Worm (Caenorhabditis elegans) whole organism, early embryonic: Measurements from ENCODE around the gene F11E6.4.

ENCODE experiments used
- B0310.2 ChIP-seq: sonication (generic microtip); optimal IDR thresholded peaks from 2 replicates; lab custom pipeline; 2016; ENCODE audit warnings: mild to moderate bottlenecking, missing genetic modification characterization, missing compliant biosample characterization
- F13C5.2 ChIP-seq: sonication (generic microtip); optimal IDR thresholded peaks from 2 replicates; lab custom pipeline; 2017; ENCODE audit warnings: mild to moderate bottlenecking, missing genetic modification characterization, inconsistent platforms, missing compliant biosample characterization
- aly-1 ChIP-seq: sonication (generic microtip); optimal IDR thresholded peaks from 2 replicates; lab custom pipeline; 2016; ENCODE audit warnings: missing genetic modification characterization, missing compliant biosample characterization
- ama-1 ChIP-seq: fragments of 150-350 bp; optimal IDR thresholded peaks from 2 replicates; lab custom pipeline; 2014
- ceh-13 ChIP-seq: fragments of 200-800 bp; sonication (Bioruptor generic); optimal IDR thresholded peaks from 2 replicates; lab custom pipeline; 2018; ENCODE audit warnings: mild to moderate bottlenecking, missing genetic modification characterization, missing compliant biosample characterization
- ceh-36 ChIP-seq: sonication (generic microtip); optimal IDR thresholded peaks from 2 replicates; lab custom pipeline; 2016; ENCODE audit warnings: missing genetic modification characterization, inconsistent platforms, missing compliant biosample characterization
- ets-7 ChIP-seq: sonication (generic microtip); optimal IDR thresholded peaks from 2 replicates; lab custom pipeline; 2016; ENCODE audit warnings: missing genotype, missing genetic modification characterization, missing compliant biosample characterization
- flt-1 ChIP-seq: fragments of 200-800 bp; sonication (Bioruptor generic); IDR thresholded peaks from 2 replicates; pipeline ENCODE4 v1.3.6; 2022; ENCODE audit warnings: missing genetic modification characterization, missing compliant biosample characterization
- hmbx-1 ChIP-seq: sonication (generic microtip); optimal IDR thresholded peaks from 2 replicates; lab custom pipeline; 2016; ENCODE audit warnings: mild to moderate bottlenecking, missing genetic modification characterization, missing compliant biosample characterization
- hmg-4 ChIP-seq: fragments of 200-800 bp; sonication (Bioruptor generic); optimal IDR thresholded peaks from 2 replicates; lab custom pipeline; 2018; ENCODE audit warnings: mild to moderate bottlenecking, missing genetic modification characterization, missing compliant biosample characterization
- hnd-1 ChIP-seq: sonication (generic microtip); optimal IDR thresholded peaks from 2 replicates; lab custom pipeline; 2016; ENCODE audit warnings: missing genetic modification characterization, missing compliant biosample characterization
- pes-1 ChIP-seq: fragments of 200-800 bp; sonication (Bioruptor generic); IDR thresholded peaks from 2 replicates; pipeline ENCODE4 v1.3.6; 2022; ENCODE audit warnings: missing genetic modification reagents, missing genetic modification characterization, missing compliant biosample characterization
- scrt-1 ChIP-seq: fragments of 200-800 bp; sonication (Bioruptor generic); IDR thresholded peaks from 2 replicates; pipeline ENCODE4 v1.3.6; 2022; ENCODE audit warnings: missing genetic modification characterization, missing compliant biosample characterization
- sea-1 ChIP-seq: fragments of 200-800 bp; sonication (Bioruptor generic); conservative IDR thresholded peaks from 2 replicates; pipeline ENCODE4 v1.3.6; 2022; ENCODE audit warnings: missing genetic modification characterization, missing compliant biosample characterization
- tbx-11 ChIP-seq: fragments of 200-800 bp; sonication (Bioruptor generic); IDR thresholded peaks from 2 replicates; pipeline ENCODE4 v1.3.6; 2022; ENCODE audit warnings: missing genetic modification characterization, missing compliant biosample characterization
- tbx-37 ChIP-seq: fragments of 200-800 bp; sonication (Bioruptor generic); conservative IDR thresholded peaks from 2 replicates; pipeline ENCODE4 v1.3.6; 2022; ENCODE audit warnings: missing genetic modification reagents, missing genetic modification characterization, missing compliant biosample characterization
- tra-4 ChIP-seq: sonication (generic microtip); optimal IDR thresholded peaks from 2 replicates; lab custom pipeline; 2017; ENCODE audit warnings: missing genetic modification characterization, missing compliant biosample characterization

Gene F11E6.4

ce11 chrIV:17453200-17453599 is 17.0 kb downstream of the F11E6.4 start:
- no peak for TF ChIP-seq hmbx-1 (tag; lab: Kevin White, UChicago)
- no peak for TF ChIP-seq hnd-1 (tag; lab: Kevin White, UChicago)
- TF ChIP-seq hmg-4 (GFP tag; lab: Kevin White, UChicago), result no peak
- no peak for TF ChIP-seq pes-1
- TF ChIP-seq F13C5.2, result no peak
- TF ChIP-seq tbx-11 (GFP tag; lab: Robert Waterston, UW), result no peak
- TF ChIP-seq tbx-37 (GFP tag; lab: Robert Waterston, UW), result no peak
- no peak for TF ChIP-seq sea-1
- TF ChIP-seq flt-1 (GFP tag; lab: Robert Waterston, UW), result no peak

- no peak for TF ChIP-seq pes-1
- no peak for TF ChIP-seq scrt-1 (GFP tag; lab: Robert Waterston, UW)
- TF ChIP-seq ceh-13 (GFP tag; lab: Kevin White, UChicago), result no peak
- no peak for TF ChIP-seq ets-7 (tag; lab: Kevin White, UChicago)
- TF ChIP-seq hmbx-1 (tag; lab: Kevin White, UChicago), result no peak
- TF ChIP-seq tbx-37 (GFP tag; lab: Robert Waterston, UW), result no peak
- no peak for TF ChIP-seq tbx-11 (GFP tag; lab: Robert Waterston, UW)
- no peak for TF ChIP-seq flt-1 (GFP tag; lab: Robert Waterston, UW)
- no peak for TF ChIP-seq hnd-1 (tag; lab: Kevin White, UChicago)
- TF ChIP-seq aly-1 (tag; lab: Kevin White, UChicago), result no peak
- no peak for TF ChIP-seq ceh-36 (tag; lab: Kevin White, UChicago)
Measured at ce11 chrIV:17450443-17450842, 19.7 kb downstream of the F11E6.4 start, which contains the start of gene F11E6.8. F11E6.8 (minus strand) TSS chrIV:17450543.

- TF ChIP-seq tra-4 (tag; lab: Kevin White, UChicago), result no peak
- TF ChIP-seq tbx-11 (GFP tag; lab: Robert Waterston, UW), result no peak
- no peak for TF ChIP-seq flt-1 (GFP tag; lab: Robert Waterston, UW)
- no peak for TF ChIP-seq aly-1 (tag; lab: Kevin White, UChicago)
- TF ChIP-seq hnd-1 (tag; lab: Kevin White, UChicago), result no peak
- TF ChIP-seq ceh-13 (GFP tag; lab: Kevin White, UChicago), result no peak
- TF ChIP-seq ets-7 (tag; lab: Kevin White, UChicago), result no peak
- no peak for TF ChIP-seq hmbx-1 (tag; lab: Kevin White, UChicago)
- TF ChIP-seq tbx-37 (GFP tag; lab: Robert Waterston, UW), result no peak
- TF ChIP-seq hmg-4 (GFP tag; lab: Kevin White, UChicago), result no peak
- no peak for TF ChIP-seq B0310.2 (tag; lab: Kevin White, UChicago)
- TF ChIP-seq pes-1, result no peak
- no peak for TF ChIP-seq ceh-36 (tag; lab: Kevin White, UChicago)
- no peak for TF ChIP-seq F13C5.2
- TF ChIP-seq sea-1, result no peak
- TF ChIP-seq scrt-1 (GFP tag; lab: Robert Waterston, UW), result no peak
- TF ChIP-seq ama-1 (lab: Kevin White, UChicago), result no peak
Measured at ce11 chrIV:17448319-17448718, 21.8 kb downstream of the F11E6.4 start.

DNA sequence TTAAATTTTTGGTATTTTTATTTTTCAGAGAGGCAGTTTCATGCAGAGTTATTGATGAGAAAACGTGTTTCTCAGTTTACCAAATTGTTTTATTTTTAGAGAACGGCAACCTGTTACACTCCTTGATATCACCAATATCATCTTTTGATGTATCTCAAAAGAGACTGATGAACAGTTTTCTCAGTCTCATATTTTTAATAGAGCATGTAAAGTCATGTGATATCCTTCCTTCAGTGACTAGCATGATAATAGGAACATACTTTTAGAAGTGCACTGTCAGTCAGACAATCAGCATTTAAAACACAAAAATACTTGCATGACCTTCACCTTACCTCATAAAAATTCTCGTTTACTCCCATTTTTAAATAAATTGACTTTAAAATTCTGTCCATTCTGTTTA is 27.7 kb downstream of the F11E6.4 start, which contains the start of gene F11E6.11:
Gene F11E6.11 (plus strand): TSS at position 325 of the 400 bp plus-strand sequence.
- TF ChIP-seq ama-1 (lab: Kevin White, UChicago) (no peak), hmg-4 (GFP tag; lab: Kevin White, UChicago) (no peak), F13C5.2 (no peak), tra-4 (tag; lab: Kevin White, UChicago) (no peak)

DNA sequence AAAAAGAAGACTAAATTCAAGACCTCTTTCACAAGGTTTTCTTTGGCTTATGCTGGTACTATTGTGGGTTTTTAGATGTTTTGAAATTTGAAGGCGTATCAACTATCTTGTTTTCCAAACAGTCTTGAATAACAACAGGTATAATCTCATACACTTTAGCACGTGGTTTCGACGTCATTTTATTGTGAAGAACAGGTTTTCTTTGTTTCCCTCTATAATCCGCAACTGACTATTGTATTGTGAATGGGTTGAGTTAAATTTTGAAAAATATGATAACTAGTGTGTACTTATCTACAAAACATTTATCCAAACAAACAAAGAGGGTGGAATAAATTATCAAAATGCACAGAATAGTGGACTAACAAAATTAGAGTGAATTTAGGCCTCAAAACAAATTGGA is 28.9 kb downstream of the F11E6.4 start:
- no peak for TF ChIP-seq tra-4 (tag; lab: Kevin White, UChicago)
- TF ChIP-seq tbx-11 (GFP tag; lab: Robert Waterston, UW), result no peak
- no peak for TF ChIP-seq ceh-13 (GFP tag; lab: Kevin White, UChicago)
- no peak for TF ChIP-seq tbx-37 (GFP tag; lab: Robert Waterston, UW)
- TF ChIP-seq ama-1 (lab: Kevin White, UChicago), result no peak
- TF ChIP-seq pes-1, result no peak
- TF ChIP-seq ceh-36 (tag; lab: Kevin White, UChicago), result no peak
- TF ChIP-seq ets-7 (tag; lab: Kevin White, UChicago), result no peak
- TF ChIP-seq hnd-1 (tag; lab: Kevin White, UChicago), result no peak
- TF ChIP-seq flt-1 (GFP tag; lab: Robert Waterston, UW), result no peak
- TF ChIP-seq B0310.2 (tag; lab: Kevin White, UChicago), result no peak
- TF ChIP-seq hmg-4 (GFP tag; lab: Kevin White, UChicago), result no peak
- no peak for TF ChIP-seq scrt-1 (GFP tag; lab: Robert Waterston, UW)
- TF ChIP-seq sea-1, result no peak
- no peak for TF ChIP-seq hmbx-1 (tag; lab: Kevin White, UChicago)
- TF ChIP-seq F13C5.2, result no peak
- TF ChIP-seq aly-1 (tag; lab: Kevin White, UChicago), result no peak

DNA sequence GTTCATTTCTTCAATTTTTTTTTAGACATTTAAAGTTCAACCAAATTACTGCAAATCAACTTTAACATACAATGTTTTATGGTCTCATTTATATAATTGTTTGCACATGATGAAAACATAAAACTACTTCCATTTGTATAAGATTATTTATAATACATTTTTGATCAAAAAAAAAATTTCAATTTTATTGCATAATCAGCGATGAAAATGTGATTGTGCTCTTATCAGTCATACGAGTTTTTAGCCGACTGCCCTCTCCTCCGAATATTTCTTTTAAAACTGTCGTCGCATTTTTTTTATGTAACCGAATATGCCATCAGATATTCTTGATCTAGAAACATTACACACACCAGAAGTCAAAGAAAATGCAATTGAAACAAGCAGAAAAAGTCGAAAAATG is 29.7 kb downstream of the F11E6.4 start, which contains the start of gene F08A7.1:
Gene F08A7.1 (plus strand): TSS at position 191 of the 400 bp plus-strand sequence.
- no peak for TF ChIP-seq scrt-1 (GFP tag; lab: Robert Waterston, UW)
- no peak for TF ChIP-seq flt-1 (GFP tag; lab: Robert Waterston, UW)
- TF ChIP-seq ceh-36 (tag; lab: Kevin White, UChicago), result no peak
- TF ChIP-seq tbx-11 (GFP tag; lab: Robert Waterston, UW), result no peak
- TF ChIP-seq ets-7 (tag; lab: Kevin White, UChicago), result no peak
- TF ChIP-seq F13C5.2, result no peak
- TF ChIP-seq hmg-4 (GFP tag; lab: Kevin White, UChicago), result no peak
- no peak for TF ChIP-seq aly-1 (tag; lab: Kevin White, UChicago)
- no peak for TF ChIP-seq hmbx-1 (tag; lab: Kevin White, UChicago)
- TF ChIP-seq ceh-13 (GFP tag; lab: Kevin White, UChicago), result no peak
- TF ChIP-seq ama-1 (lab: Kevin White, UChicago), result no peak
- TF ChIP-seq B0310.2 (tag; lab: Kevin White, UChicago), result no peak
- no peak for TF ChIP-seq tbx-37 (GFP tag; lab: Robert Waterston, UW)
- TF ChIP-seq sea-1, result no peak

DNA sequence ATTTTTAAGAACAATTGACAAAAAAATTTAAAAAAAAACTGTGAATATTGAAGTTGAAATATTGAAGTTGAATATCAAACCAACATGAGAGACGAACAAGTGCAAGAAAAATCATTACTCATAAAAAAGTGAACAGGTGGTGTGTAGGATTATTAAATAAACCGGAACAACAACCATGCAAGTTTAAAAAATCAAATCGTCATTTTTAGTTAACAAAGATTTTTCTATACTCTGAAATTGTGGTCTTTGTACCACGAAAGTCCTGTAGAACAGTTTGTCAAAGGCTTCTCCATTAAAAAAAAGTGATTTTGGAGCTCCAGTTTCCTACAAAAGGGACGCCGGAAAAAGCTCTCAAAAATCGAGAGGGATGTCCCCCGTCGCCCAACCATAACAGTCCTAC is 30.2 kb downstream of the F11E6.4 start, which contains the start of gene C06A12.19:
Gene C06A12.19 (minus strand): TSS at position 101 of the 400 bp plus-strand sequence.
- no peak for TF ChIP-seq scrt-1 (GFP tag; lab: Robert Waterston, UW)
- TF ChIP-seq B0310.2 (tag; lab: Kevin White, UChicago), result no peak
- TF ChIP-seq hmg-4 (GFP tag; lab: Kevin White, UChicago), result no peak
- no peak for TF ChIP-seq tbx-11 (GFP tag; lab: Robert Waterston, UW)
- no peak for TF ChIP-seq ets-7 (tag; lab: Kevin White, UChicago)
- no peak for TF ChIP-seq sea-1
- TF ChIP-seq ceh-36 (tag; lab: Kevin White, UChicago), result no peak
- no peak for TF ChIP-seq hnd-1 (tag; lab: Kevin White, UChicago)
- TF ChIP-seq aly-1 (tag; lab: Kevin White, UChicago), result no peak
- TF ChIP-seq tra-4 (tag; lab: Kevin White, UChicago), result no peak
- TF ChIP-seq F13C5.2, result no peak
- TF ChIP-seq ama-1 (lab: Kevin White, UChicago), result no peak
